Worm (Caenorhabditis elegans) whole organism, L3 larva: ENCODE measurements around the gene twk-32.

ENCODE experiments used
- aly-2 ChIP-seq: fragments of 150-350 bp; optimal IDR thresholded peaks from 2 replicates; lab custom pipeline; 2014; ENCODE audit warnings: missing biosample characterization, missing genetic modification characterization
- ama-1 ChIP-seq: fragments of 150-350 bp; optimal IDR thresholded peaks from 2 replicates; lab custom pipeline; 2018
- ceh-28 ChIP-seq: fragments of 150-350 bp; optimal IDR thresholded peaks from 2 replicates; lab custom pipeline; 2014; ENCODE audit warnings: missing biosample characterization, missing genetic modification reagents, missing genetic modification characterization
- ceh-82 ChIP-seq: fragments of 150-350 bp; optimal IDR thresholded peaks from 2 replicates; lab custom pipeline; 2014; ENCODE audit warnings: missing biosample characterization, missing genetic modification characterization
- egl-27 ChIP-seq: sonication (generic microtip); optimal IDR thresholded peaks from 4 replicates; lab custom pipeline; 2017; ENCODE audit warnings: missing biosample characterization, missing genetic modification reagents, missing genetic modification characterization
- fkh-10 ChIP-seq: sonication (generic microtip); optimal IDR thresholded peaks from 2 replicates; lab custom pipeline; 2017; ENCODE audit warnings: missing biosample characterization, missing genetic modification reagents, missing genetic modification characterization
- nfya-1 ChIP-seq: sonication (generic microtip); optimal IDR thresholded peaks from 2 replicates; lab custom pipeline; 2017; ENCODE audit warnings: missing genetic modification characterization, mild to moderate bottlenecking, missing compliant biosample characterization, antibody characterized with exemption, moderate library complexity; ENCODE audit not compliant: insufficient read depth
- nhr-12 ChIP-seq: fragments of 150-350 bp; optimal IDR thresholded peaks from 2 replicates; lab custom pipeline; 2014; ENCODE audit warnings: missing biosample characterization, missing genetic modification characterization
- pqm-1 ChIP-seq: fragments of 150-350 bp; optimal IDR thresholded peaks from 2 replicates; lab custom pipeline; 2017; ENCODE audit warnings: missing biosample characterization, missing genetic modification characterization, inconsistent platforms
- snpc-4 ChIP-seq: fragments of 150-350 bp; optimal IDR thresholded peaks from 2 replicates; lab custom pipeline; 2014; ENCODE audit warnings: missing biosample characterization, missing genetic modification characterization
- ztf-11 ChIP-seq: fragments of 150-350 bp; optimal IDR thresholded peaks from 2 replicates; lab custom pipeline; 2014; ENCODE audit warnings: missing biosample characterization, missing genetic modification characterization

- TF ChIP-seq egl-27 = no peak
- TF ChIP-seq aly-2 (tag; lab: Kevin White, UChicago) = no peak
- no peak for TF ChIP-seq ama-1
- no peak for TF ChIP-seq nhr-12
- no peak for TF ChIP-seq pqm-1 (tag; lab: Kevin White, UChicago)
- TF ChIP-seq ceh-28 (tag; lab: Kevin White, UChicago) = no peak
- TF ChIP-seq nfya-1 (tag; lab: Kevin White, UChicago) = no peak
- TF ChIP-seq fkh-10 (GFP tag; lab: Kevin White, UChicago) = no peak
- no peak for TF ChIP-seq snpc-4 (tag; lab: Kevin White, UChicago)
- TF ChIP-seq ztf-11 (tag; lab: Kevin White, UChicago) = no peak
- TF ChIP-seq ceh-82 (tag; lab: Kevin White, UChicago) = no peak
Measured at ce11 chrV:13799190-13799589, 2.7 kb downstream of the twk-32 start.
